Worm (Caenorhabditis elegans): ENCODE data around the gene nlp-3.

ce11 chrX:13169975-13170374 lies 8.3 kb downstream of the nlp-3 start, which contains the start of gene mob-2:
- TF ChIP-seq cebp-1 (GFP tag; IDR thresholded peaks at IDR 0.05) (no peak), cebp-1 (tag; optimal IDR thresholded peaks at IDR 0.05) (no peak), efl-1 (GFP tag; optimal IDR thresholded peaks at IDR 0.05) (no peak), sea-2 (GFP tag; IDR thresholded peaks at IDR 0.05) (no peak), nhr-179 (tag; optimal IDR thresholded peaks at IDR 0.05) (no peak)

Data from whole organism, young adult.